Worm (Caenorhabditis elegans) whole organism, late embryonic: ENCODE data around the gene pag-3.
A peak's percentile ranks its signal among the peaks of the same experiment; 100 is the strongest.

Experiments
- ceh-22 ChIP-seq: sonication (generic microtip); optimal IDR thresholded peaks from 2 replicates; lab custom pipeline; 2017; ENCODE audit warnings: missing biosample characterization, missing genetic modification characterization
- hlh-15 ChIP-seq: sonication (generic microtip); optimal IDR thresholded peaks from 2 replicates; lab custom pipeline; 2016; ENCODE audit warnings: missing genetic modification characterization, missing compliant biosample characterization
- nhr-11 ChIP-seq: fragments of 150-350 bp; optimal IDR thresholded peaks from 2 replicates; lab custom pipeline; 2014; ENCODE audit warnings: missing biosample characterization, missing genetic modification characterization
- pax-1 ChIP-seq: fragments of 150-350 bp; optimal IDR thresholded peaks from 2 replicates; lab custom pipeline; 2014; ENCODE audit warnings: missing biosample characterization, missing genetic modification characterization
- pqm-1 ChIP-seq: sonication (generic microtip); optimal IDR thresholded peaks from 2 replicates; lab custom pipeline; 2016; ENCODE audit warnings: missing genetic modification characterization, missing compliant biosample characterization
- rnt-1 ChIP-seq: sonication (generic microtip); optimal IDR thresholded peaks from 2 replicates; lab custom pipeline; 2016; ENCODE audit warnings: missing genetic modification characterization, missing compliant biosample characterization
- sox-4 ChIP-seq: sonication (generic microtip); optimal IDR thresholded peaks from 2 replicates; lab custom pipeline; 2017; ENCODE audit warnings: mild to moderate bottlenecking, missing genetic modification characterization, inconsistent platforms, missing compliant biosample characterization
- tbx-2 ChIP-seq: sonication (generic microtip); optimal IDR thresholded peaks from 2 replicates; lab custom pipeline; 2016; ENCODE audit warnings: missing genetic modification characterization, missing compliant biosample characterization
- tbx-7 ChIP-seq: sonication (generic microtip); optimal IDR thresholded peaks from 2 replicates; lab custom pipeline; 2016; ENCODE audit warnings: missing genotype, missing genetic modification characterization, missing compliant biosample characterization
- ztf-16 ChIP-seq: sonication (generic microtip); optimal IDR thresholded peaks from 2 replicates; lab custom pipeline; 2017; ENCODE audit warnings: missing genetic modification characterization, missing compliant biosample characterization

DNA sequence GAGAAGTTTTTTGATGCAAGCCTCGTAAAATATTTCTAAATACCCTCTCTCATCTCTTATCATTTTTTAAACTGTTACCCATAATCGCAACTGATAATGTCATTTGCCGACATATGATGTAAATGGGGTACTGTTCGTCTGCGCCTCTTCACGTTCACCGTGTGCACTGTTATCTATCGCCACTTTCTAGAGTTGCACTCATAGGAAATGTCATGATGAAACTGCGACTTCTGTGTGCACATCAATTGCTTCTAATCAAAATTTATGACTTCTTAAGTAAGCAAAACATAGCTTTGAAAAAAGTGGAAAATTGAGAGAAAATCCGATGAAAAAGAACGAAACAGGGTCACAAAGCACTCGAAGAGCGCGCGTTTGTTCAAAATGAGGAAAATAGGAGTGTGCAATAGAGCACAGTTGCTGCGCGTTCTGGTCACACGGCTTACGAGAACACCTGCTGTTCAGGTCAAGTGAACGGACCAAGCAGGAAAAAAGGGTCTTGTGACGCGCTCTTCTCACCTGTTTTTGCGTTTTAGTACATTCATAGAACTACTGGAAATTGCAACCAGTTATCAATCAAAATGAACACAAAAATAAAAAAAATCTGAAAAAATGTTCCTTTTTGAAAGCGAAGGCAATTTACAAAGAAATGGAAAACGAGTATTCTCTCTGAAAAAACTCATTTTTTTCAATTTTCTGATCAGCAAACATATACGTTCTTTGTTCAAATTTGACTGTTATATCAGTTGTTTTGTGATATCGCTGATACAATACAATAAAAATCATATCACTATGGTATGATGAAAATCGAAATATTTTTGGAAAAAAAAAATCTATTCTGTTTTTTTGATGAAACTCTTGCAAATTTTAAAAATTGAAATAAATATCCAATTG is 7.7 kb downstream of the pag-3 start:
- TF ChIP-seq sox-4 (tag; lab: Kevin White, UChicago) (no peak), hlh-15 (tag; lab: Kevin White, UChicago) (no peak), ceh-22 (tag; lab: Kevin White, UChicago) (no peak), rnt-1 (no peak), tbx-2 (peak; percentile 24), pqm-1 (tag; lab: Kevin White, UChicago) (peak; percentile 12), nhr-11 (tag; lab: Kevin White, UChicago) (no peak), ztf-16 (no peak), pax-1 (tag; lab: Kevin White, UChicago) (no peak), tbx-7 (tag; lab: Kevin White, UChicago) (no peak)
